Worm (Caenorhabditis elegans): ENCODE measurements around the gene T24H10.5.

Gene T24H10.5

DNA sequence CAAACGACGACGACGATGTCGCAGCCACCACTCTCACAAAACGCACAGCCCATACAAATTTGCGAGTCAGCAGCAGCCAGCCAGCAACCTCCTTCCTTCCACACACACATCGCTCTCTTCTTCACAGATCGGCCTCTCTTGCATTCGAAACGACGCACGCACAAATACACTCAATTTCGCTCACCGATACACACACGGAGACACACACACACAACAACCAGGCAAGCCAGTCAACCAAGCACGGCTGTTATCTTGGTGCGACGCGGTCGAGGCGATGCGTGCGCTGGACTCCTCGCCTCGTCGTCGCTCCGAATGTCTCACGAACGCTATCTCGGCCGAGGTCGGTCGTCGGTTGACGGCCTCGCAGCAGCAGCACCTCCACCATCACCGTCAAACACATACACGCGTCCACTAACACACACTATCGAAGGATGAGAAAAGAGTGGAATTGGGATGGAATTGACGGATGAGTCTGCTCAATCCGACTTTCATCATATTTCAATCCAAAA, 40.5 kb upstream of the T24H10.5 start (continued):
- TF ChIP-seq mep-1 (tag; optimal IDR thresholded peaks at IDR 0.05) = peak; percentile 95
- TF ChIP-seq unc-62 (GFP tag; optimal IDR thresholded peaks at IDR 0.05) = no peak
- peak; percentile 52 for TF ChIP-seq aly-2 (tag; optimal IDR thresholded peaks at IDR 0.05)
- TF ChIP-seq ets-5 (GFP tag; IDR thresholded peaks at IDR 0.05) = no peak
- no peak for TF ChIP-seq hpl-2 (GFP tag; optimal IDR thresholded peaks at IDR 0.05)
- no peak for TF ChIP-seq pag-3 (tag; optimal IDR thresholded peaks at IDR 0.05; ENCODE audit: borderline replicate concordance, insufficient read depth)
- peak; percentile 91 for TF ChIP-seq swsn-7 (tag; optimal IDR thresholded peaks at IDR 0.05)
- no peak for TF ChIP-seq unc-30 (tag; optimal IDR thresholded peaks at IDR 0.05)
- TF ChIP-seq blmp-1 (tag; optimal IDR thresholded peaks at IDR 0.05) = peak; percentile 67
- no peak for TF ChIP-seq sup-37 (GFP tag; optimal IDR thresholded peaks at IDR 0.05)
- no peak for TF ChIP-seq pqm-1 (tag; optimal IDR thresholded peaks at IDR 0.05)
- peak; percentile 24 for TF ChIP-seq zip-4 (GFP tag; optimal IDR thresholded peaks at IDR 0.05)
- peak in 5 of 6 experiments; percentile 39 to 83 (median 59) for TF ChIP-seq elt-3 (tag; optimal IDR thresholded peaks at IDR 0.05)
- TF ChIP-seq tlp-1 (tag; optimal IDR thresholded peaks at IDR 0.05) = no peak
- TF ChIP-seq xbp-1 (tag; optimal IDR thresholded peaks at IDR 0.05) = peak; percentile 78
- peak; percentile 95 for TF ChIP-seq snu-23 (GFP tag; optimal IDR thresholded peaks at IDR 0.05)
- no peak for TF ChIP-seq vab-15 (tag; optimal IDR thresholded peaks at IDR 0.05)
- no peak for TF ChIP-seq lin-39 (tag; optimal IDR thresholded peaks at IDR 0.05)
- TF ChIP-seq dpl-1 (GFP tag; optimal IDR thresholded peaks at IDR 0.05) = peak; percentile 53 to 64 (median 55)
- TF ChIP-seq ztf-11 (tag; optimal IDR thresholded peaks at IDR 0.05) = peak in 1 of 2 experiments; percentile 83
- peak; percentile 53 for TF ChIP-seq elt-2 (tag; optimal IDR thresholded peaks at IDR 0.05)
- peak; percentile 83 for TF ChIP-seq unc-130 (tag; optimal IDR thresholded peaks at IDR 0.05)
- TF ChIP-seq ama-1 (optimal IDR thresholded peaks at IDR 0.05) = no peak
- TF ChIP-seq snpc-4 (tag; optimal IDR thresholded peaks at IDR 0.05) = peak; percentile 58
- no peak for TF ChIP-seq fkh-4 (tag; optimal IDR thresholded peaks at IDR 0.05; ENCODE audit: borderline replicate concordance)
- TF ChIP-seq fkh-8 (tag; optimal IDR thresholded peaks at IDR 0.05) = peak; percentile 93
- TF ChIP-seq lin-14 (GFP tag; optimal IDR thresholded peaks at IDR 0.05) = peak; percentile 97
- peak; percentile 57 for TF ChIP-seq lir-3 (tag; optimal IDR thresholded peaks at IDR 0.05; ENCODE audit: poor library complexity)
- no peak for TF ChIP-seq nhr-11 (tag; optimal IDR thresholded peaks at IDR 0.05)
- TF ChIP-seq ceh-90 (tag; optimal IDR thresholded peaks at IDR 0.05) = no peak
- peak; percentile 88 for TF ChIP-seq fos-1 (tag; optimal IDR thresholded peaks at IDR 0.05)
- peak; percentile 75 for TF ChIP-seq skn-1 (tag; optimal IDR thresholded peaks at IDR 0.05)
- peak; percentile 92 for TF ChIP-seq lin-13 (GFP tag; optimal IDR thresholded peaks at IDR 0.05)
- TF ChIP-seq efl-1 (optimal IDR thresholded peaks at IDR 0.05) = peak; percentile 71 to 74
- peak; percentile 42 to 96 for TF ChIP-seq efl-1 (GFP tag; optimal IDR thresholded peaks at IDR 0.05 in 1 of 2)
- TF ChIP-seq C16A3.4 (tag; optimal IDR thresholded peaks at IDR 0.05) = peak; percentile 94
- peak; percentile 59 for TF ChIP-seq dsc-1 (tag; optimal IDR thresholded peaks at IDR 0.05)
- TF ChIP-seq nhr-90 (tag; optimal IDR thresholded peaks at IDR 0.05; ENCODE audit: poor library complexity) = peak; percentile 78
- no peak for TF ChIP-seq alr-1 (tag; optimal IDR thresholded peaks at IDR 0.05; ENCODE audit: borderline replicate concordance)
- TF ChIP-seq C04F5.9 (tag; optimal IDR thresholded peaks at IDR 0.05) = peak; percentile 39
- no peak for TF ChIP-seq C34B4.2 (tag; optimal IDR thresholded peaks at IDR 0.05)
- peak; percentile 90 for TF ChIP-seq nhr-20 (tag; optimal IDR thresholded peaks at IDR 0.05)
- TF ChIP-seq ztf-4 (tag; optimal IDR thresholded peaks at IDR 0.05) = peak; percentile 80
- TF ChIP-seq rnt-1 (tag; optimal IDR thresholded peaks at IDR 0.05) = peak; percentile 73
- TF ChIP-seq nhr-237 (tag; optimal IDR thresholded peaks at IDR 0.05) = peak; percentile 64
- TF ChIP-seq egl-27 (tag; optimal IDR thresholded peaks at IDR 0.05) = peak; percentile 70 to 81
- TF ChIP-seq efl-3 (GFP tag; optimal IDR thresholded peaks at IDR 0.05) = no peak
- TF ChIP-seq egl-13 (tag; optimal IDR thresholded peaks at IDR 0.05) = peak; percentile 62
- TF ChIP-seq ceh-88 (GFP tag; IDR thresholded peaks at IDR 0.05) = no peak
- TF ChIP-seq nhr-71 (tag; optimal IDR thresholded peaks at IDR 0.05) = peak; percentile 93

Data from whole organism, L1 larva.